Fruit fly (Drosophila melanogaster): ENCODE results near the gene mex1.

DNA sequence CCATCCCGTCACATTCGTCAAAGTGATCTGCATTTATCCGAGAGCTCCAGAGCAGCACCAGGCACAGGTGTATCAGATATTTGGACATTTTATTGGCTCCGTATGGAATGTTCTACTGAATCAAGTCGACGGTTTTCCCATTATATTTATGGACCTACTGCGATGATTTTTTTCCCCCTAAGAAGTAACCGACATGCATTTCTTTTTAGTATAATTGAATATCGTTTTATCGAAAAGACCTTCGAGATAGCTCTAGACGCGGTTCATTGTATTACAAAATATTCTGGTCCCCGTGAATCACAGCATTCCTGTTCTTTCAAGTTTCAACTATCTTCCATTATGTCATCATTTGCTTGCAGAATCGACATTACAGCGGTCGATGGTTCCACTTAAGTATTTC lies 9.8 kb upstream of the mex1 start, which contains the start of gene obst-H:
- no peak for TF ChIP-seq CG9948 (tag; optimal IDR thresholded peaks at IDR 0.05)
- no peak for TF ChIP-seq CG8159 (tag; optimal IDR thresholded peaks at IDR 0.05)
- TF ChIP-seq Pif1B (GFP tag; optimal IDR thresholded peaks at IDR 0.05) = no peak
- no peak for TF ChIP-seq fd96Ca (GFP tag; IDR thresholded peaks at IDR 0.05)
- TF ChIP-seq CG14655 (GFP tag; optimal IDR thresholded peaks at IDR 0.05) = no peak
- TF ChIP-seq EcR (GFP tag; optimal IDR thresholded peaks at IDR 0.05) = no peak
- no peak for TF ChIP-seq CG12605 (GFP tag; IDR thresholded peaks at IDR 0.05)
- TF ChIP-seq CG4496 (GFP tag; IDR thresholded peaks at IDR 0.05) = no peak
- TF ChIP-seq D1 (tag; optimal IDR thresholded peaks at IDR 0.05) = no peak

All from whole organism, pupa.